Worm (Caenorhabditis elegans) whole organism, late embryonic: Measurements from ENCODE around the gene glb-29.

Source experiments
- C08G9.2 ChIP-seq: sonication (generic microtip); optimal IDR thresholded peaks from 2 replicates; lab custom pipeline; 2016; ENCODE audit warnings: mild to moderate bottlenecking, missing genetic modification characterization, moderate library complexity, missing compliant biosample characterization
- ceh-34 ChIP-seq: sonication (generic microtip); optimal IDR thresholded peaks from 2 replicates; lab custom pipeline; 2016; ENCODE audit warnings: mild to moderate bottlenecking, missing genetic modification characterization, missing compliant biosample characterization
- ceh-48 ChIP-seq: sonication (generic microtip); optimal IDR thresholded peaks from 2 replicates; lab custom pipeline; 2016; ENCODE audit warnings: missing genetic modification characterization, inconsistent platforms, missing compliant biosample characterization
- ceh-6 ChIP-seq: fragments of 200-800 bp; sonication (Bioruptor generic); optimal IDR thresholded peaks from 2 replicates; lab custom pipeline; 2018; ENCODE audit warnings: mild to moderate bottlenecking, missing genetic modification characterization, missing compliant biosample characterization
- che-1 ChIP-seq: sonication (generic microtip); optimal IDR thresholded peaks from 2 replicates; lab custom pipeline; 2016; ENCODE audit warnings: mild to moderate bottlenecking, missing genetic modification characterization, missing compliant biosample characterization
- elt-2 ChIP-seq: sonication (generic microtip); optimal IDR thresholded peaks from 2 replicates; lab custom pipeline; 2016; ENCODE audit warnings: missing genetic modification reagents, missing genetic modification characterization, missing compliant biosample characterization
- eyg-1 ChIP-seq: sonication (generic microtip); optimal IDR thresholded peaks from 2 replicates; lab custom pipeline; 2016; ENCODE audit warnings: missing genotype, missing genetic modification characterization, missing compliant biosample characterization
- gmeb-2 ChIP-seq: sonication (generic microtip); optimal IDR thresholded peaks from 2 replicates; lab custom pipeline; 2016; ENCODE audit warnings: missing genetic modification characterization, inconsistent platforms, missing compliant biosample characterization
- mec-3 ChIP-seq: sonication (generic microtip); optimal IDR thresholded peaks from 2 replicates; lab custom pipeline; 2016; ENCODE audit warnings: borderline replicate concordance, missing genetic modification characterization, missing compliant biosample characterization
- npax-4 ChIP-seq: sonication (generic microtip); optimal IDR thresholded peaks from 2 replicates; lab custom pipeline; 2016; ENCODE audit warnings: missing genetic modification characterization, missing compliant biosample characterization
- pag-3 ChIP-seq: sonication (generic microtip); optimal IDR thresholded peaks from 2 replicates; lab custom pipeline; 2016; ENCODE audit warnings: missing compliant biosample characterization, missing genetic modification characterization, borderline replicate concordance
- pros-1 ChIP-seq: fragments of 150-350 bp; optimal IDR thresholded peaks from 2 replicates; lab custom pipeline; 2014; ENCODE audit warnings: missing biosample characterization, missing genetic modification reagents, missing genetic modification characterization
- rnt-1 ChIP-seq: sonication (generic microtip); optimal IDR thresholded peaks from 2 replicates; lab custom pipeline; 2016; ENCODE audit warnings: missing genetic modification characterization, missing compliant biosample characterization
- syd-9 ChIP-seq: sonication (generic microtip); optimal IDR thresholded peaks from 2 replicates; lab custom pipeline; 2016; ENCODE audit warnings: mild to moderate bottlenecking, missing genetic modification characterization, moderate library complexity, missing compliant biosample characterization
- tbx-2 ChIP-seq: sonication (generic microtip); optimal IDR thresholded peaks from 2 replicates; lab custom pipeline; 2016; ENCODE audit warnings: missing genetic modification characterization, missing compliant biosample characterization
- tbx-7 ChIP-seq: sonication (generic microtip); optimal IDR thresholded peaks from 2 replicates; lab custom pipeline; 2016; ENCODE audit warnings: missing genotype, missing genetic modification characterization, missing compliant biosample characterization
- unc-42 ChIP-seq: sonication (generic microtip); optimal IDR thresholded peaks from 2 replicates; lab custom pipeline; 2016; ENCODE audit warnings: missing genotype, missing genetic modification characterization, missing compliant biosample characterization

glb-29 gene

DNA sequence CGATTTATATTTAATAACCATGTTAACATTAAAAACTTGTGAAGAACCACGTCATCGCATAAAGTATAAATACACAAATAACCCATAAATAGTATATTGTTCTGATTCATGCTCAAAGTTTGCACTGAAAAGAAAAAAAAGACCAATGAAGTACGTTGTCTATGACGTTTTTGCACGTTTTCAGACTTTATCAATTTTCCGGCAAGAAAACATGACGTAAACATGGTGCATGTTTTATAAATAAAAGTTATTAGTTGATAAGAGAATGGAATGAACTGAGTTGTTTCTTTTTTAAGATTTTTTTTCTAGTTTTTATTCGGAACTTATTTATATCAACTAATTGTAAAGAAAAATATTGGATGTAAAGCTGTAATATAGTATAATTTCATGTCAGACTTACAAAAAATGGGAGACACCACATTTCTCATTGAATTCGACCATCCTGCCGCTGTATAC, 55.8 kb downstream of the glb-29 start, which contains the start of gene arrd-8:
TSS of gene arrd-8 (plus strand) at position 406 of the 456 bp plus-strand sequence.
- TF ChIP-seq elt-2 (tag; lab: Kevin White, UChicago) (peak; percentile 12), syd-9 (tag; lab: Kevin White, UChicago) (no peak)
- TF ChIP-seq, all 69 proteins: peak for 1

DNA sequence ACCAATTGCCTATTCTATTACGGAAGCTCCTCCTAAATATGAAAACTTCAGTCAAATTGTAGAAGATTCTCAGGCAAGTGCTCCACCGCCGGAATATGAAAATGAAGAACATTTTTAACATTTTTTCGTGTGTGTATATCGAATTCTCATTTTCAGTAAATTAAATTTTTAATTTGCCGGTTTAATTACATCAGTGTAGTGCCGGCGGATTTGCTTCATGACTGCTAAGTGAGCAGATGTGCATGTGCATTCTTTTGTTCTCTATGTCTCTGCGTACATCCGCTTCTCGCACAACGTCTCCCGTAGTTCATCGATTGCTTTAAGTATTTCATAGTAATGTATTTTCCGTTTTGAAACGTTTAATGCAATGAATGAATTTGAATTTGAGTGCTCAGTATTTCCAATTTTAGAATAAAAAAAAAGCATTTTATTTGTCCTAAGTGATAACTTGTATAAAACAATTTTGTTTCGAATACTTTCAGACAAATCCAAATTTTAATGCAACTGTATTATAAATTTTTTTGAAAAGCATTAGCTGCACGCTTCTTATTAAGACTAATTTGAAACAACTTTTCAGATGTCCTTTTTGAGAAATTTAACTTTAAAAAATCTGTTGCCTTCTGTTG, 58.7 kb downstream of the glb-29 start, which contains the start of gene Y17G7B.22:
TSS of gene Y17G7B.22 (plus strand) at position 576 of the 626 bp plus-strand sequence.
- peak; percentile 94 for TF ChIP-seq unc-42 (tag; lab: Kevin White, UChicago)
- TF ChIP-seq eyg-1 (tag; lab: Kevin White, UChicago), result no peak
- TF ChIP-seq ceh-48 (tag; lab: Kevin White, UChicago), result peak; percentile 46
- TF ChIP-seq, all 69 proteins: peak for 2

DNA sequence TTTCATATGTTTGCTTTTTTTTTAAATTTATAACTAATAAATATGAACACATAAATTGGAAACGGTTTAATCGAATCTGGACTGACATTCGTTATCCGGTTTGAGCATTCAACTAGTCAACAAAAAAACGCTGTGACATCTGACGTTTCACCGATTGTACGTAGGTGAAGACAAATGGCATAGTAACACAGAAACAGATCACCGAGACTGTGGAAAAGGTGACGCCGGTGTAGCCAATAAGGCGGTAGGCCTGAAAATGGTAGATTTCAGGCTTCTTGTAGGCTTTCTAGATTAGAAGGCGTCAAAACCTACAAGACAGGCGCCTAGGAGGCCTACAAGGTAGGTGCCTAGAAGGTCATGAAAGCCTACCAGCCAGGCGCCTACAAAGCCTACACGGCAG, 62.4 kb downstream of the glb-29 start:
- no peak for TF ChIP-seq syd-9 (tag; lab: Kevin White, UChicago)
- TF ChIP-seq che-1 (tag; lab: Kevin White, UChicago), result no peak
- no peak for TF ChIP-seq ceh-34
- TF ChIP-seq pros-1 (tag; lab: Kevin White, UChicago), result no peak
- no peak for TF ChIP-seq tbx-2 (tag; lab: Kevin White, UChicago)
- no peak for TF ChIP-seq ceh-48 (tag; lab: Kevin White, UChicago)
- no peak for TF ChIP-seq C08G9.2 (tag; lab: Kevin White, UChicago)
- TF ChIP-seq elt-2 (tag; lab: Kevin White, UChicago), result no peak
- no peak for TF ChIP-seq tbx-7 (tag; lab: Kevin White, UChicago)
- no peak for TF ChIP-seq pag-3 (tag; lab: Kevin White, UChicago)
- TF ChIP-seq mec-3 (tag; lab: Kevin White, UChicago), result no peak
- TF ChIP-seq ceh-6 (GFP tag; lab: Kevin White, UChicago), result no peak
- TF ChIP-seq rnt-1 (tag; lab: Kevin White, UChicago), result no peak
- TF ChIP-seq npax-4 (tag; lab: Kevin White, UChicago), result no peak
- no peak for TF ChIP-seq gmeb-2 (tag; lab: Kevin White, UChicago)
